Worm (Caenorhabditis elegans): Measurements from ENCODE around the gene F54H12.7.
A peak's percentile ranks its signal among the peaks of the same experiment; 100 is the strongest.

DNA sequence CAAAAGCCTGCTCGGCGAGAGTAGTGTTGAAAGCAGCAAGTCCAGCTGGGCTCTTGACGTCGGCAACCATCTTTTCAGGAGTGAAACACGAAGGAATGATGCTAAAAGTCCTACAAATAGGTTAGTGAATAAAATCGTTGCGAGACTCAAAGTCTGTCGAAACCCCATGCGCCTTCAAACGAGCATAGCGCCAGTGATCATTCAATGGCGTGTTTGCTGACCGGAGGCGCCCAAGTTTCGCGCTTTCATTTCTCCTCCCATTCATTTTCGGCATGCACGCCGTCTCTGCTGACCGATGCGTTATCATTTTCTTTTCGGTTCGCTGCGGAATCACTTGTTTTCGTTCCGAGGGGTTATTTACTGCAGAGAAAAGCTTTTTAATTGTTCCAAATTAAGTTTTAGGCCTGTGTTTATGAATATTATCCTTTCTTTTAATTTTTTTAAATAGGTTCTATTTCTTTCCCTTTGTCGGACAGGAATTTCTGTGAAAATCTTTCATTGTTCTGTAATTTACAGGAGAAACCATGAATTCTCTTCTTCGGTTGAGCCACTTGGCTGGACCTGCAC, 4.1 kb downstream of the F54H12.7 start, which contains the start of the genes eef-1B.1 and aco-2:
- TF ChIP-seq snpc-4 (tag; optimal IDR thresholded peaks at IDR 0.05), result no peak
- peak; percentile 67 for TF ChIP-seq pha-4 (tag; optimal IDR thresholded peaks at IDR 0.05)
- no peak for TF ChIP-seq blmp-1 (tag; optimal IDR thresholded peaks at IDR 0.05)
- TF ChIP-seq nhr-12 (tag; optimal IDR thresholded peaks at IDR 0.05), result no peak
- TF ChIP-seq nhr-237 (tag; optimal IDR thresholded peaks at IDR 0.05), result peak; percentile 28
- TF ChIP-seq drap-1 (GFP tag; optimal IDR thresholded peaks at IDR 0.05), result peak; percentile 22
- no peak for TF ChIP-seq flh-1 (GFP tag; optimal IDR thresholded peaks at IDR 0.05)

Measured in whole organism, mixed stage, embryonic.